Fruit fly (Drosophila melanogaster): ENCODE measurements around the gene ssp2.

dm6 chr3L:13991314-13991713 is 26.3 kb downstream of the ssp2 start:
- TF ChIP-seq MBD-R2 (GFP tag; IDR thresholded peaks at IDR 0.05): no peak
- no peak for TF ChIP-seq CG14050 (GFP tag; IDR thresholded peaks at IDR 0.05)
